Worm (Caenorhabditis elegans) whole organism, L4 larva: ENCODE measurements around the gene sphk-1.

Source experiments
- D1046.2 ChIP-seq: fragments of 200-800 bp; sonication (Bioruptor generic); IDR thresholded peaks from 2 replicates; pipeline ENCODE4 v1.3.6; 2022; ENCODE audit warnings: missing genetic modification characterization, missing compliant biosample characterization
- F49E8.2 ChIP-seq: sonication (generic microtip); optimal IDR thresholded peaks from 2 replicates; lab custom pipeline; 2016; ENCODE audit warnings: missing compliant biosample characterization, mild to moderate bottlenecking, missing genetic modification characterization, borderline replicate concordance
- aly-2 ChIP-seq: sonication (generic microtip); optimal IDR thresholded peaks from 2 replicates; lab custom pipeline; 2018; ENCODE audit warnings: missing biosample characterization, missing genetic modification characterization
- ama-1 ChIP-seq: fragments of 150-350 bp; optimal IDR thresholded peaks from 2 replicates; lab custom pipeline; 2014; ENCODE audit warnings: inconsistent platforms, mixed read lengths
- arid-1 ChIP-seq: fragments of 200-800 bp; sonication (Bioruptor generic); conservative IDR thresholded peaks from 2 replicates; pipeline ENCODE4 v1.3.6; 2022; ENCODE audit warnings: missing genetic modification reagents, missing genetic modification characterization, missing compliant biosample characterization
- ceh-44 ChIP-seq: fragments of 200-800 bp; sonication (Bioruptor generic); IDR thresholded peaks from 2 replicates; pipeline ENCODE4 v1.3.6; 2022; ENCODE audit warnings: missing genetic modification reagents, missing genetic modification characterization, missing compliant biosample characterization
- ctbp-1 ChIP-seq: fragments of 200-800 bp; sonication (Bioruptor generic); IDR thresholded peaks from 2 replicates; pipeline ENCODE4 v1.3.6; 2022; ENCODE audit warnings: missing genetic modification reagents, missing genetic modification characterization, missing compliant biosample characterization
- daf-16 ChIP-seq, 3 experiments: sonication (generic microtip); optimal IDR thresholded peaks; 2 replicates each; lab custom pipeline; 2016 to 2017; ENCODE audit warnings: missing genetic modification characterization in 3 of 3, missing genetic modification reagents in 3 of 3, mild to moderate bottlenecking in 2 of 3, missing compliant biosample characterization in 2 of 3, missing biosample characterization in 1 of 3, moderate library complexity in 1 of 3
- daf-19 ChIP-seq: fragments of 200-800 bp; sonication (Bioruptor generic); conservative IDR thresholded peaks from 2 replicates; pipeline ENCODE4 v1.3.6; 2022; ENCODE audit warnings: missing genetic modification characterization, missing compliant biosample characterization
- dpl-1 ChIP-seq: fragments of 150-350 bp; optimal IDR thresholded peaks from 2 replicates; lab custom pipeline; 2014; ENCODE audit warnings: missing biosample characterization, missing genetic modification reagents, missing genetic modification characterization
- duxl-1 ChIP-seq: sonication (generic microtip); optimal IDR thresholded peaks from 2 replicates; lab custom pipeline; 2016; ENCODE audit warnings: mild to moderate bottlenecking, missing genetic modification characterization, moderate library complexity, missing compliant biosample characterization; ENCODE audit not compliant: poor library complexity
- dve-1 ChIP-seq: sonication (generic microtip); optimal IDR thresholded peaks from 2 replicates; lab custom pipeline; 2017; ENCODE audit warnings: antibody characterized with exemption, mild to moderate bottlenecking, missing genetic modification characterization, missing compliant biosample characterization; ENCODE audit not compliant: insufficient read depth
- fkh-10 ChIP-seq: fragments of 150-350 bp; optimal IDR thresholded peaks from 2 replicates; lab custom pipeline; 2014; ENCODE audit warnings: missing biosample characterization, missing genetic modification reagents, missing genetic modification characterization
- fos-1 ChIP-seq: fragments of 150-350 bp; optimal IDR thresholded peaks from 2 replicates; lab custom pipeline; 2014; ENCODE audit warnings: missing biosample characterization, missing genetic modification characterization
- hlh-11 ChIP-seq: fragments of 200-800 bp; sonication (Bioruptor generic); optimal IDR thresholded peaks from 2 replicates; lab custom pipeline; 2018; ENCODE audit warnings: mild to moderate bottlenecking, missing genetic modification characterization, missing compliant biosample characterization
- hmg-1.1 ChIP-seq: fragments of 200-800 bp; sonication (Bioruptor generic); IDR thresholded peaks from 2 replicates; pipeline ENCODE4 v1.3.6; 2022; ENCODE audit warnings: missing genetic modification reagents, missing genetic modification characterization, missing compliant biosample characterization
- lim-7 ChIP-seq: fragments of 200-800 bp; sonication (Bioruptor generic); IDR thresholded peaks from 2 replicates; pipeline ENCODE4 v1.3.6; 2022; ENCODE audit warnings: missing genetic modification characterization, missing compliant biosample characterization
- lin-13 ChIP-seq: fragments of 150-350 bp; optimal IDR thresholded peaks from 2 replicates; lab custom pipeline; 2014; ENCODE audit warnings: missing biosample characterization, missing genetic modification reagents, missing genetic modification characterization
- lin-15B ChIP-seq: fragments of 150-350 bp; sonication (generic microtip); optimal IDR thresholded peaks from 3 replicates; lab custom pipeline; 2014; ENCODE audit warnings: missing biosample characterization, missing genetic modification characterization
- lin-38 ChIP-seq: fragments of 200-800 bp; sonication (Bioruptor generic); IDR thresholded peaks from 2 replicates; pipeline ENCODE4 v1.3.6; 2022; ENCODE audit warnings: missing genetic modification reagents, missing genetic modification characterization, missing compliant biosample characterization
- lin-39 ChIP-seq: fragments of 150-350 bp; optimal IDR thresholded peaks from 2 replicates; lab custom pipeline; 2014; ENCODE audit warnings: missing biosample characterization, missing genetic modification reagents, missing genetic modification characterization
- mdl-1 ChIP-seq, 2 experiments: fragments of 150-350 bp in 1 of 2; sonication (generic microtip) in 1 of 2; optimal IDR thresholded peaks; 2 replicates each; lab custom pipeline; 2014 to 2017; ENCODE audit warnings: missing biosample characterization in 2 of 2, missing genetic modification characterization in 2 of 2
- mes-2 ChIP-seq: sonication (generic microtip); optimal IDR thresholded peaks from 2 replicates; lab custom pipeline; 2016; ENCODE audit warnings: missing genotype, mild to moderate bottlenecking, missing genetic modification characterization, missing compliant biosample characterization; ENCODE audit not compliant: poor library complexity, severe bottlenecking
- mxl-2 ChIP-seq: fragments of 200-800 bp; sonication (Bioruptor generic); conservative IDR thresholded peaks from 2 replicates; pipeline ENCODE4 v1.3.6; 2022; ENCODE audit warnings: missing genetic modification reagents, missing genetic modification characterization, missing compliant biosample characterization
- mxl-3 ChIP-seq: fragments of 200-800 bp; sonication (Bioruptor generic); optimal IDR thresholded peaks from 2 replicates; lab custom pipeline; 2018; ENCODE audit warnings: mild to moderate bottlenecking, missing genetic modification characterization, missing compliant biosample characterization
- nhr-10 ChIP-seq: fragments of 150-350 bp; optimal IDR thresholded peaks from 2 replicates; lab custom pipeline; 2014; ENCODE audit warnings: missing biosample characterization, missing genetic modification characterization
- nhr-102 ChIP-seq: sonication (generic microtip); optimal IDR thresholded peaks from 2 replicates; lab custom pipeline; 2016; ENCODE audit warnings: mild to moderate bottlenecking, missing genetic modification characterization, moderate library complexity, missing compliant biosample characterization
- nhr-11 ChIP-seq: fragments of 150-350 bp; optimal IDR thresholded peaks from 2 replicates; lab custom pipeline; 2014; ENCODE audit warnings: missing biosample characterization, missing genetic modification characterization
- nhr-28 ChIP-seq: fragments of 150-350 bp; optimal IDR thresholded peaks from 2 replicates; lab custom pipeline; 2014; ENCODE audit warnings: missing biosample characterization, missing genetic modification characterization
- nhr-41 ChIP-seq: fragments of 200-800 bp; sonication (Bioruptor generic); IDR thresholded peaks from 2 replicates; pipeline ENCODE4 v1.3.6; 2022; ENCODE audit warnings: missing genetic modification reagents, missing genetic modification characterization, missing compliant biosample characterization
- nhr-42 ChIP-seq: fragments of 200-800 bp; sonication (Bioruptor generic); IDR thresholded peaks from 2 replicates; pipeline ENCODE4 v1.3.6; 2022; ENCODE audit warnings: missing genetic modification characterization, missing compliant biosample characterization
- nhr-77 ChIP-seq: fragments of 150-350 bp; optimal IDR thresholded peaks from 2 replicates; lab custom pipeline; 2014; ENCODE audit warnings: missing biosample characterization, missing genetic modification characterization
- pha-4 ChIP-seq, 2 experiments: fragments of 150-350 bp in 1 of 2; fragments of 200-800 bp in 1 of 2; sonication (Bioruptor generic) in 1 of 2; IDR thresholded peaks in 1 of 2; optimal IDR thresholded peaks in 1 of 2; 2 replicates each; pipeline versions ENCODE4 v1.3.6 to Lab custom; 2014 to 2022; ENCODE audit warnings: missing genetic modification characterization in 2 of 2, missing genetic modification reagents in 2 of 2, missing biosample characterization in 1 of 2, missing compliant biosample characterization in 1 of 2
- pqm-1 ChIP-seq: sonication (generic microtip); optimal IDR thresholded peaks from 2 replicates; lab custom pipeline; 2017; ENCODE audit warnings: missing biosample characterization, missing genetic modification characterization
- rbr-2 ChIP-seq: sonication (generic microtip); optimal IDR thresholded peaks from 2 replicates; lab custom pipeline; 2016; ENCODE audit warnings: missing genotype, missing genetic modification characterization, missing compliant biosample characterization
- skn-1 ChIP-seq: fragments of 150-350 bp; optimal IDR thresholded peaks from 2 replicates; lab custom pipeline; 2014; ENCODE audit warnings: missing biosample characterization, missing genetic modification characterization
- spr-1 ChIP-seq: sonication (generic microtip); optimal IDR thresholded peaks from 2 replicates; lab custom pipeline; 2016; ENCODE audit warnings: mild to moderate bottlenecking, missing genetic modification characterization, missing compliant biosample characterization
- tra-1 ChIP-seq: fragments of 200-800 bp; sonication (Bioruptor generic); IDR thresholded peaks from 2 replicates; pipeline ENCODE4 v1.3.6; 2022; ENCODE audit warnings: missing genetic modification reagents, missing genetic modification characterization, missing compliant biosample characterization
- unc-62 ChIP-seq, 3 experiments: fragments of 150-350 bp in 1 of 3; sonication (generic microtip); optimal IDR thresholded peaks in 2 of 3; peaks in 1 of 3; 1 replicate in 1 of 3; 2 replicates in 2 of 3; lab custom pipeline; 2014 to 2017; ENCODE audit warnings: missing biosample characterization in 3 of 3, missing genetic modification characterization in 3 of 3, missing genetic modification reagents in 3 of 3, missing genotype in 1 of 3
- zip-11 ChIP-seq: fragments of 200-800 bp; sonication (Bioruptor generic); IDR thresholded peaks from 2 replicates; pipeline ENCODE4 v1.3.6; 2022; ENCODE audit warnings: missing genetic modification characterization, missing compliant biosample characterization

sphk-1 gene

DNA sequence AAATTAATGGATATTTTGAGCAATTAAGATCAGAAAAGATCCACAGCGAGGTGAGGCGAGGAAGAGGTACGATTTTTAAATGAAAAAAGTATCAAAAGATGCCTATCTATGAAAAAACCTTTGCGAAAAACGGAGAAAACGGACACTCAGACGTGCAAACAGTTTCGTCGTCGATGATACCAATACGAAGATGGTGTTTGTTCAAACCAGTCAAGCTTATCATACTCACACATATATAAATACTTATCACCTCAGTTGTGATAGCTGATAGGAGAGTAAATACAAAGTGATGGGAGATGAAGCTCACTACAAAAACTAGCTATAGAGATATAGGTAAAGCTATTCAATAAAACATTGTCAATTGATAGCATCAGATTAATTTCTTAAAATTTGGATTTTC lies 21.7 kb downstream of the sphk-1 start:
- TF ChIP-seq arid-1 (GFP tag; lab: Robert Waterston, UW) (no peak), daf-19 (GFP tag; lab: Robert Waterston, UW) (no peak), mxl-2 (GFP tag; lab: Robert Waterston, UW) (no peak), nhr-11 (tag; lab: Kevin White, UChicago) (no peak), hlh-11 (tag; lab: Kevin White, UChicago) (peak; percentile 2), dve-1 (peak; percentile 38), daf-16 (GFP tag; optimal IDR thresholded peaks at IDR 0.05; lab: Kevin White, UChicago) (no peak), daf-16 (tag; optimal IDR thresholded peaks at IDR 0.05; lab: Kevin White, UChicago) (peak; percentile 65), rbr-2 (tag; lab: Kevin White, UChicago) (no peak), nhr-10 (tag; lab: Kevin White, UChicago) (no peak), lin-15B (tag; lab: Kevin White, UChicago) (no peak), pqm-1 (tag; lab: Kevin White, UChicago) (peak; percentile 40), nhr-41 (no peak), skn-1 (tag; lab: Kevin White, UChicago) (no peak), nhr-42 (GFP tag; lab: Robert Waterston, UW) (no peak), mes-2 (tag; lab: Kevin White, UChicago) (no peak)

ce11 chrII:8675369-8675768 lies 26.1 kb downstream of the sphk-1 start:
- TF ChIP-seq skn-1 (tag; lab: Kevin White, UChicago), result no peak
- TF ChIP-seq ceh-44, result no peak
- no peak for TF ChIP-seq tra-1 (GFP tag; lab: Robert Waterston, UW)
- peak in 1 of 2 experiments; percentile 88 for TF ChIP-seq unc-62 (GFP tag; optimal IDR thresholded peaks at IDR 0.05 in 1 of 2; lab: Kevin White, UChicago)
- no peak for TF ChIP-seq unc-62 (tag; optimal IDR thresholded peaks at IDR 0.05; lab: Kevin White, UChicago)

ce11 chrII:8670835-8671234 lies 30.6 kb downstream of the sphk-1 start:
- TF ChIP-seq D1046.2 (GFP tag; lab: Robert Waterston, UW) (no peak), lin-39 (tag; lab: Kevin White, UChicago) (no peak), aly-2 (tag; lab: Kevin White, UChicago) (no peak), pha-4 (GFP tag; IDR thresholded peaks at IDR 0.05; lab: Robert Waterston, UW) (no peak), pha-4 (tag; optimal IDR thresholded peaks at IDR 0.05; lab: Kevin White, UChicago) (no peak), lin-38 (peak; percentile 25; the same call in 1 of the 2 replicates)

DNA sequence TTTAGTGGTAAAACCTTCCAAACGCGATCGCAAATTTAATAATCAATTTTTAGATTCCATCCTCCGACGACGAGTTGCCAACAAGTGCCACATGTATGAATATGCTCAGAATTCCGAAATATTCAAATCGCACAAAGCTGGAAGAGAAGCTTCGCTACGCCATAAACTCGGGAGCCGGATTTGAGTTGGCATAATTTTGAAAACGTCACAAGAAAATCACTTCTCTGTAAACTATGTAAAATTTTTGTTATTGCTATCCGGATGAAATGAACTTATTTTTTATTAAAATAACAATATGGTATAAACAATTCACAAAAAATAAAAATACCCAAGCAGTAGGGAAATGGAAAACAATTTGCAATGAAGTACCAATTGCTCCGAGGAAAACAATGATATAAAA lies 32.6 kb downstream of the sphk-1 start:
- no peak for TF ChIP-seq fos-1 (tag; lab: Kevin White, UChicago)

ce11 chrII:8664533-8664932 lies 36.9 kb downstream of the sphk-1 start, which contains the start of gene etc-1:
etc-1 (plus strand) TSS chrII:8664833.
- peak; percentile 11 for TF ChIP-seq ama-1
- TF ChIP-seq unc-62 (GFP tag; optimal IDR thresholded peaks at IDR 0.05 in 1 of 2; lab: Kevin White, UChicago), result peak in 1 of 2 experiments; percentile 34
- no peak for TF ChIP-seq unc-62 (tag; optimal IDR thresholded peaks at IDR 0.05; lab: Kevin White, UChicago)
- no peak for TF ChIP-seq dpl-1 (GFP tag; lab: Kevin White, UChicago)

ce11 chrII:8661539-8661938 lies 39.9 kb downstream of the sphk-1 start, which contains the start of the genes piga-1 and eif-2Bepsilon:
piga-1 (minus strand) TSS chrII:8661712.
eif-2Bepsilon (plus strand) TSS chrII:8661869.
- TF ChIP-seq duxl-1 (tag; lab: Kevin White, UChicago) (no peak), dve-1 (peak; percentile 22), mdl-1 (tag; optimal IDR thresholded peaks at IDR 0.05; lab: Kevin White, UChicago) (peak in 1 of 2 experiments; percentile 75), rbr-2 (tag; lab: Kevin White, UChicago) (peak; percentile 16), nhr-77 (peak; percentile 16), spr-1 (tag; lab: Kevin White, UChicago) (no peak), ctbp-1 (GFP tag; lab: Robert Waterston, UW) (no peak), nhr-28 (tag; lab: Kevin White, UChicago) (no peak), mes-2 (tag; lab: Kevin White, UChicago) (peak; percentile 53), mxl-3 (GFP tag; lab: Kevin White, UChicago) (peak; percentile 24), lim-7 (GFP tag; lab: Robert Waterston, UW) (no peak), nhr-102 (tag; lab: Kevin White, UChicago) (no peak), zip-11 (no peak), fkh-10 (GFP tag; lab: Kevin White, UChicago) (no peak), nhr-10 (tag; lab: Kevin White, UChicago) (no peak), F49E8.2 (tag; lab: Kevin White, UChicago) (no peak), hmg-1.1 (GFP tag; lab: Robert Waterston, UW) (no peak), skn-1 (tag; lab: Kevin White, UChicago) (no peak), lin-13 (GFP tag; lab: Kevin White, UChicago) (no peak)
